Fruit fly (Drosophila melanogaster) whole organism, pupa: ENCODE results near the gene CG8641.

Experiments used
- CG10348 ChIP-seq: fragments of 200-800 bp; sonication (Bioruptor generic); IDR thresholded peaks from 2 replicates; pipeline ENCODE4 v1.3.6; 2022; ENCODE audit warnings: missing biosample characterization, missing genetic modification characterization
- CG13204 ChIP-seq: fragments of 200-800 bp; sonication (Bioruptor generic); optimal IDR thresholded peaks from 2 replicates; lab custom pipeline; 2018; ENCODE audit warnings: missing biosample characterization, mild to moderate bottlenecking, missing genetic modification characterization, moderate library complexity
- CG14655 ChIP-seq: fragments of 200-800 bp; sonication (Bioruptor generic); optimal IDR thresholded peaks from 3 replicates; lab custom pipeline; 2017; ENCODE audit warnings: mild to moderate bottlenecking, missing biosample characterization, missing genetic modification reagents, missing genetic modification characterization
- CG15710 ChIP-seq: fragments of 200-800 bp; sonication (Bioruptor generic); optimal IDR thresholded peaks from 2 replicates; lab custom pipeline; 2018; ENCODE audit warnings: missing biosample characterization, mild to moderate bottlenecking, missing genetic modification characterization, moderate library complexity
- CG17806 ChIP-seq: fragments of 200-800 bp; sonication (Bioruptor generic); optimal IDR thresholded peaks from 2 replicates; lab custom pipeline; 2018; ENCODE audit warnings: missing biosample characterization, mild to moderate bottlenecking, missing genetic modification characterization, moderate library complexity
- CG32121 ChIP-seq: fragments of 200-800 bp; sonication (Bioruptor generic); IDR thresholded peaks from 2 replicates; pipeline ENCODE4 v1.3.6; 2022; ENCODE audit warnings: missing biosample characterization, missing genetic modification characterization
- CG34367 ChIP-seq: fragments of 200-800 bp; sonication (Bioruptor generic); optimal IDR thresholded peaks from 2 replicates; lab custom pipeline; 2018; ENCODE audit warnings: missing biosample characterization, mild to moderate bottlenecking, missing genetic modification characterization
- CG4496 ChIP-seq: fragments of 200-800 bp; sonication (Bioruptor generic); IDR thresholded peaks from 3 replicates; pipeline ENCODE4 v1.3.6; 2022; ENCODE audit warnings: missing biosample characterization, missing genetic modification characterization
- CG8159 ChIP-seq: fragments of 200-800 bp; sonication (Bioruptor generic); optimal IDR thresholded peaks from 3 replicates; lab custom pipeline; 2018; ENCODE audit warnings: missing biosample characterization, mild to moderate bottlenecking, missing genetic modification characterization, moderate library complexity
- CG8301 ChIP-seq: fragments of 200-800 bp; sonication (Bioruptor generic); optimal IDR thresholded peaks from 2 replicates; lab custom pipeline; 2018; ENCODE audit warnings: missing biosample characterization, mild to moderate bottlenecking, missing genetic modification characterization
- CG9948 ChIP-seq: fragments of 200-800 bp; sonication (Bioruptor generic); optimal IDR thresholded peaks from 2 replicates; lab custom pipeline; 2018; ENCODE audit warnings: missing biosample characterization, mild to moderate bottlenecking, missing genetic modification characterization, moderate library complexity
- D1 ChIP-seq: fragments of 200-800 bp; sonication (Bioruptor generic); optimal IDR thresholded peaks from 2 replicates; lab custom pipeline; 2018; ENCODE audit warnings: missing biosample characterization, mild to moderate bottlenecking, missing genetic modification characterization, moderate library complexity
- EcR ChIP-seq: fragments of 200-800 bp; sonication (Bioruptor generic); optimal IDR thresholded peaks from 3 replicates; lab custom pipeline; 2019; ENCODE audit warnings: missing biosample characterization, missing genetic modification characterization, mild to moderate bottlenecking, moderate library complexity, missing genetic modification reagents
- Ets98B ChIP-seq: fragments of 200-800 bp; sonication (Bioruptor generic); IDR thresholded peaks from 2 replicates; pipeline ENCODE4 v1.3.6; 2022; ENCODE audit warnings: missing biosample characterization, missing genetic modification characterization
- Pif1A ChIP-seq: fragments of 200-800 bp; sonication (Bioruptor generic); optimal IDR thresholded peaks from 3 replicates; lab custom pipeline; 2016; ENCODE audit warnings: missing biosample characterization, missing genetic modification characterization
- Pif1B ChIP-seq: fragments of 200-800 bp; sonication (Bioruptor generic); optimal IDR thresholded peaks from 3 replicates; lab custom pipeline; 2016; ENCODE audit warnings: missing biosample characterization, missing genetic modification characterization
- Snoo ChIP-seq: fragments of 200-800 bp; sonication (Bioruptor generic); optimal IDR thresholded peaks from 3 replicates; lab custom pipeline; 2017; ENCODE audit warnings: missing biosample characterization, mild to moderate bottlenecking, missing genetic modification characterization, inconsistent platforms
- fd96Ca ChIP-seq: fragments of 200-800 bp; sonication (Bioruptor generic); IDR thresholded peaks from 3 replicates; pipeline ENCODE4 v1.3.6; 2022; ENCODE audit warnings: missing biosample characterization, missing genetic modification characterization
- rn ChIP-seq: fragments of 200-800 bp; sonication (Bioruptor generic); IDR thresholded peaks from 2 replicates; pipeline ENCODE4 v1.3.6; 2022; ENCODE audit warnings: missing biosample characterization, missing genetic modification characterization

Gene CG8641

DNA sequence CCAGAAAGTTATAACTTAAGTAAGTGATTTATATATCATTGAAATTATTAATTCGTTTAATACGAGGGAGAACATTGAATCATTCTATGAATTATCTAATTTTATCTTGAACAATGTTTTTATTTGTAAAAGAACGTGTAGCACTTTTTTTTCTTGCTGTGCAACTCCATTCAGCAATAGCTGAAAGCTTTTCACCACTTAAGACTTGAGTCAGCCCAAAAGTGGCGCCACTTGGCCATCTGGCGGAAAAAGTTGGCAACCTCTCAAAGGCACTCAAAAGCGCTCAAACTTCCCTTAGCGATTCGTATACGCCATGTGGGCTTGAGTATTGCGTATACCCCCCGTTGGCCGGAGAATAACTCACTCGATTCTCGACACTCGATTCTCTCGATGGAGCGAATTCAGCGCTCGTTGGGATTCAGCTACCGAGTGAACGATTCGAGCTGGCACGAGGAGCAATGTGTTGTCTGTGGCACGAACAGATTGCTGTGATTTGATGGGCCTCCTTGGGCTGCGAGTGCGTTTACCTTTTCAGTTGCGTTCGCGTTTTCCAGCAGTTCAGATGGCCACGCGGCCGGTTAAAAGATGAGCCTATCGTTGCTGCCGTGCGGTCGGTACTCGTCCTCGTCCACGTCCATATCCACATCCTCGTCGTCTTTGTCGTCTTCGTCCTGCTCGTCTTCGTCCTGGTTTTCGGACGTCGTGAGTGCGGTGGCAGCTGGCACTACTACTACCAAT, 63.5 kb downstream of the CG8641 start:
- TF ChIP-seq EcR (GFP tag; lab: Kevin White, UChicago) (no peak), Pif1B (no peak), CG4496 (peak; percentile 81), Ets98B (GFP tag; lab: Robert Waterston, UW) (peak; percentile 72), CG13204 (GFP tag; lab: Kevin White, UChicago) (no peak), fd96Ca (peak; percentile 49; the same call in 1 of the 3 replicates), CG32121 (peak; percentile 65), CG14655 (GFP tag; lab: Kevin White, UChicago) (no peak), CG17806 (tag; lab: Kevin White, UChicago) (no peak), Pif1A (GFP tag; lab: Kevin White, UChicago) (peak; percentile 23), CG9948 (tag; lab: Kevin White, UChicago) (no peak)

DNA sequence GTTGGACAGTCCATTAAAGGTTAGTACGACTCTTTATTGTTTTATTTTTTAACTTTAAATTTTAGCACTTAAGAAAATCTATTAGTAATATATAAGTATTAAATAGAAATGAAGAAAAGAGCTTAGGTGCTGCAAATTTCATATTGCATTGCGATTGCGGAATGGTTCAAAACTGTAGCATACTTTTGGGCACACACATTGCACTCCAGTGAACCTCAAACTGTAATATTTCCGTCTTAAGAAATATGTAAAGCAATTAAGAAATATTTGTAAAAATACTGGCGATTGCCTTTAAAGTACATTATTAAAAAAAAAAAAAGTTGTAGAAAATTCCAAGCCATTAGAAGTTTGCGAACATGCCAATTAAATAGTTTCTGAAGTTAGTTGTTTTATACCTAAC, 65.0 kb downstream of the CG8641 start:
- no peak for TF ChIP-seq D1 (tag; lab: Kevin White, UChicago)
- no peak for TF ChIP-seq rn (GFP tag; lab: Robert Waterston, UW)
- no peak for TF ChIP-seq Snoo (tag; lab: Kevin White, UChicago)
- no peak for TF ChIP-seq fd96Ca
- TF ChIP-seq CG8159 (tag; lab: Kevin White, UChicago) = no peak
- no peak for TF ChIP-seq CG9948 (tag; lab: Kevin White, UChicago)
- no peak for TF ChIP-seq CG8301 (tag; lab: Kevin White, UChicago)
- TF ChIP-seq CG13204 (GFP tag; lab: Kevin White, UChicago) = no peak
- TF ChIP-seq CG15710 (tag; lab: Kevin White, UChicago) = no peak
- TF ChIP-seq CG32121 = no peak
- no peak for TF ChIP-seq Ets98B (GFP tag; lab: Robert Waterston, UW)
- no peak for TF ChIP-seq EcR (GFP tag; lab: Kevin White, UChicago)
- TF ChIP-seq CG10348 (GFP tag; lab: Robert Waterston, UW) = no peak
- TF ChIP-seq CG17806 (tag; lab: Kevin White, UChicago) = no peak
- no peak for TF ChIP-seq CG4496
- TF ChIP-seq Pif1A (GFP tag; lab: Kevin White, UChicago) = no peak
- TF ChIP-seq Pif1B = no peak

DNA sequence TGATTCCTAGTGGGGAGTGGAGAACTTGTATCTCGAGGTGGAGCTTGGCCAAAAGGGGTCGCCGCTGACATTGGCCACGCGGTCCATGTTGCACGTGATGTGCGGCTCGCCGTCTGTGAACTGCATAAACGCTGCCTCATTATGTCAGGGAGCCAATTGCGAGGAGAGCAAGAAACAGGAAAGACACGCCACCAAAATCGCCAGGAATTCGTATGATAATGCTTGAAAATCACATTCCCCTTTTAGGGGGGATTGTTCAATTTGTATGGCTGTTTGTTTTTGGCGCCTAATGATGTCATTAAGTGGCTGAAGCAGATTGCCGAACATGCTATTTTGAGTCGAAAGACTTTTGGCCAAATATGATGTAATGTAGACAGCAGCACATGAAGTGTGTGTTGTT, 67.4 kb downstream of the CG8641 start:
- TF ChIP-seq D1 (tag; lab: Kevin White, UChicago) (no peak), CG14655 (GFP tag; lab: Kevin White, UChicago) (no peak), CG10348 (GFP tag; lab: Robert Waterston, UW) (no peak), Pif1A (GFP tag; lab: Kevin White, UChicago) (no peak), Ets98B (GFP tag; lab: Robert Waterston, UW) (no peak), rn (GFP tag; lab: Robert Waterston, UW) (no peak), fd96Ca (no peak), CG13204 (GFP tag; lab: Kevin White, UChicago) (no peak), CG8301 (tag; lab: Kevin White, UChicago) (no peak), Pif1B (no peak), CG34367 (no peak)

DNA sequence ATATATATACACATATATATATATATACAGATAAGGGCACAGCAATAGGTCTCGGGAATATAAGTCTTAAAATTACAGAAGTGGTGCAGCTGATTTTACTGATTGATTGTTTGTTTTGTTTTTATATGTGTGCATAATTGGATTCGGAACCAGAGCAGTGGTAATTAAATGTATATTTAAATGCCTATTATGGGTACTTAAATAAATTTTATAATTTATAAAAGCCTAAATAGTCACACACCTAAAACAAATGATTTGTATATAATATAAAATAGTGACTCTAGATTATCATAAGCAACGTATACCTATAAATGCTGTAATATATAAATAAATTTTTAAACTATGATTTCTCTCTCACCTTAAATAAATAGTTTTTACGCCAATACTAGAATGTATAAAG, 67.9 kb downstream of the CG8641 start:
- no peak for TF ChIP-seq CG8301 (tag; lab: Kevin White, UChicago)
- peak; percentile 43 for TF ChIP-seq CG9948 (tag; lab: Kevin White, UChicago)
- TF ChIP-seq CG15710 (tag; lab: Kevin White, UChicago) = peak; percentile 53
- TF ChIP-seq Pif1B = no peak
- TF ChIP-seq CG8159 (tag; lab: Kevin White, UChicago) = peak; percentile 63
- TF ChIP-seq CG17806 (tag; lab: Kevin White, UChicago) = peak; percentile 5
- peak; percentile 47 for TF ChIP-seq CG14655 (GFP tag; lab: Kevin White, UChicago)
